Fruit fly (Drosophila melanogaster) ovary, adult (tissue): Measurements from ENCODE around the gene alpha-Man-Ic.
"Not testable (repeated sequence)": the region's sequence is repeated elsewhere in the genome, so short reads cannot be mapped to it uniquely, and the experiment has no call there.

ENCODE experiments used
- CG17801 ChIP-seq: fragments of 200-800 bp; optimal IDR thresholded peaks from 2 replicates; lab custom pipeline; 2019; ENCODE audit warnings: missing biosample characterization, mild to moderate bottlenecking, missing genetic modification characterization, moderate library complexity; ENCODE audit not compliant: partially characterized antibody

alpha-Man-Ic gene

dm6 chr3R:29930286-29930685 lies at the start of gene alpha-Man-Ic:
alpha-Man-Ic (minus strand) TSS chr3R:29930386.
- no peak for TF ChIP-seq CG17801 (GFP tag; lab: Kevin White, UChicago)

- no peak for TF ChIP-seq CG17801 (GFP tag; lab: Kevin White, UChicago)
These were observed 48.4 kb upstream of the alpha-Man-Ic start for dm6 chr3R:29978595-29978994.

DNA sequence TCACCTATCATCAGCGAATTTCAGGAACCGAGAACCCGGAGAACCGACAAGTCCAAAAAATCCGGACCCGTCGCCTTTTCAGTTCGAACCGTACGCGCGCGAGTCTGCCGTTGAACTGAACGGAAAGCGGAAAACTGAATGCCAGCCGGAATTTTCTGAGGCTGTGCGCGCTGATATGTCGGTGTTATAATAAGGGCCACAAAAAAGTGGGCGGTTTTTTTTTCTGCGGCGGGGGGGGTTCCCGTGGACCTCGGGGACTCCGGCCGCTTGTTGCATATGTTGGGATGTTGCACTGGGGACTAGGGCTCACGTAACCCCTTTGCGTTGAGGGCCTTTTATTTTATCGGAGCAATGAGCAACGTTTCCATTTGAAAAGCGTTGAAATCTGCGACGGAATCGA lies 39.2 kb upstream of the alpha-Man-Ic start, which contains the start of gene TkR99D:
Gene TkR99D (minus strand): TSS at position 101 of the 400 bp plus-strand sequence.
- TF ChIP-seq CG17801 (GFP tag; lab: Kevin White, UChicago), result no peak

- no peak for TF ChIP-seq CG17801 (GFP tag; lab: Kevin White, UChicago)
These were observed 32.9 kb upstream of the alpha-Man-Ic start for dm6 chr3R:29963102-29963501.

- no peak for TF ChIP-seq CG17801 (GFP tag; lab: Kevin White, UChicago)
These were observed 29.1 kb upstream of the alpha-Man-Ic start for dm6 chr3R:29959329-29959728.

- peak; percentile 71 for TF ChIP-seq CG17801 (GFP tag; lab: Kevin White, UChicago)
These were observed 5.6 kb upstream of the alpha-Man-Ic start, which contains the start of the genes eIF2Balpha and Vps13B for dm6 chr3R:29935756-29936155. eIF2Balpha (minus strand) TSS chr3R:29935888. Vps13B (plus strand) TSS chr3R:29935978.

dm6 chr3R:29933007-29933464 lies 2.9 kb upstream of the alpha-Man-Ic start, which contains the start of the genes Cog7, CG42557 and CG42558:
Cog7 (minus strand) TSS chr3R:29933057.
CG42557 (plus strand) TSS chr3R:29933287.
CG42558 (plus strand) TSS chr3R:29933287.
- TF ChIP-seq CG17801 (GFP tag; lab: Kevin White, UChicago), result peak; percentile 10

- no peak for TF ChIP-seq CG17801 (GFP tag; lab: Kevin White, UChicago)
These were observed 3.2 kb downstream of the alpha-Man-Ic start, which contains the start of gene CG15522 for dm6 chr3R:29926955-29927354. CG15522 (plus strand) TSS chr3R:29927255.

dm6 chr3R:29926089-29926488 lies 4.1 kb downstream of the alpha-Man-Ic start, which contains the start of gene Jon99Ci:
Jon99Ci (minus strand) TSS chr3R:29926189.
- TF ChIP-seq CG17801 (GFP tag; lab: Kevin White, UChicago), result no peak

- not testable (repeated sequence) for TF ChIP-seq CG17801 (GFP tag; lab: Kevin White, UChicago)
These were observed 5.7 kb downstream of the alpha-Man-Ic start, which contains the start of gene Jon99Cii for dm6 chr3R:29924515-29924914. Jon99Cii (minus strand) TSS chr3R:29924615.

DNA sequence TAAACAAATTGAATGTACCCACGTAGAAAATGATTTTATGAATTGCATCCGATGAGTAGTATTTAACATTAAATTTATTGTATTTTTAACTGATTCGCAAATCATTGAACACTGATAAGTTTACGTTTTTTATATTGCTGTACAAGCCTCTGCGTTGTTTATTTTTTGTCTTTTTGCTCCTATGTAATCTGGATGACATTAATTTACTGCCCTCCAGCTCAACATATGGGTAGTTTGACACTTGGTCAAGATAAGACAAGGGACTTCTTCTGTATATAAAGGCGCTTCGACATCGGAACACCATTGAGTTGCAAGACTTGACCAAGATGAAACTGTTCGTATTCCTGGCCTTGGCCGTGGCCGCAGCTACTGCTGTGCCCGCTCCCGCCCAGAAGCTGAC lies 8.3 kb downstream of the alpha-Man-Ic start, which contains the start of gene Jon99Ciii:
Gene Jon99Ciii (plus strand): TSS at position 301 of the 400 bp plus-strand sequence.
- TF ChIP-seq CG17801 (GFP tag; lab: Kevin White, UChicago), result not testable (repeated sequence)

DNA sequence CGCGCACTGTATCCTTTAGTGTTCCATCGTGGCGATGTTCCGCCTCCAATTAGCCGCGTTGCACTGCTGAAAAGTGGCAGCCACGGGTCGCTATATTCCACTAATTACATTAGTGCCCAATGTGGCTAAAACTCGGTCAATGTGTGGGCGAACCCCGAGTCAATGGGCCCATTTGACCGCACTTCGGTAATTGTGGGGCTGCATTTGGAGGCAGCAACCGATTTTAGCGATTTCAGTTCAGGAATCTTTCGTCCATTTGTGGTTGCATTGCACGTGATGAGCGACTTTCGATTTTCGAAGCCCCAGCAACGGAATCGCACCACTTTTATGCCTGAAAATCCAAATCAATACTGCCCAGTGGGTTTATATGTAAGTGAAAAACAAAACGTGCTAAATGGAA lies 10.0 kb downstream of the alpha-Man-Ic start, which contains the start of gene trp:
Gene trp (minus strand): TSS at position 101 of the 400 bp plus-strand sequence.
- TF ChIP-seq CG17801 (GFP tag; lab: Kevin White, UChicago), result no peak

dm6 chr3R:29914246-29914645 lies 15.9 kb downstream of the alpha-Man-Ic start, which contains the start of gene Capa:
Capa (minus strand) TSS chr3R:29914346.
- no peak for TF ChIP-seq CG17801 (GFP tag; lab: Kevin White, UChicago)

DNA sequence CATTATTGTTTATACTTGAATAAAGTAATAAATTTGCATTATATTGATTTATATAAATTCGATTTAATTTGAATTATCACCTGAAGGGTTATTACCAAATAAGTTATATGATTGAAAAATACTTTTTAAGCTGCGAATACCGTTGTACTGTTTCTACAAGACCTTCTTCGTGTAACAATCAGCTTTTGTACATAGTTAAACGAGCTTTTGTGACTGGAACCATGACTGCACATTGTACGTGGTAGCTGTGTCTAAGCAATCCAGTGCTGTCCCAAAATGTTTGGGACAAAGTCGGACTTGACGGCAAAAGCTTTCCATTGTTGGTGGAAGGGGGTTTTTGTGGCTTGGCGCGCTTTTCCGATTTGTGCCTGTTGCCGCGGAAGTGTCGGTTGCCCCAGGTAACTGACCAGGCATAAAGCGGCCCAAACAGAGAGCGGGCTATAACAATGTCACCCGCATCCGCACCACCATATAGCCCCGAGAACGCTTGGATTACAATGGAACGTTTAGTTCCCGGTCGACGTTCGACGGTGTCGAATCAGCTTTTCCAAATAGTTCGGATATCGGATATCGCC lies 22.5 kb downstream of the alpha-Man-Ic start, which contains the start of gene CG31036:
Gene CG31036 (plus strand): TSS at position 507 of the 575 bp plus-strand sequence.
- no peak for TF ChIP-seq CG17801 (GFP tag; lab: Kevin White, UChicago)

DNA sequence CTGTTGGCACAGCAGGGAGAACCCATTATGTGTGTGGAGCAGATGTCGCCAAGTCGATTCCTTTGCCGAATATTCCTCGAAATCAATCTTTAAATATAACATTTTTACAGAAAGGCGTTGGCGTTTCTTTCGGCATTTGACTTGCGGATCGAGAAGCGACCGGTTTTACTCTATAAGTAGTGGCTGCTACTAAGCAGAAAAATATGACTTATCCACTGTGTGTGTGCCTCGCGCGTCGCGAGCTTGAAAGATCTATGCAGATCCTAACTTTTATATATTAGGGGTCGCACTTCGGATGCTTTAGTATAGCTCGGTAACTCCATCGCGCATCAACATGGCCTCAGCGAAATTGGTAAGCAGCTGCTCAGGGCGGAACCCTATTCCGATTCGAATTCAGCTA lies 25.0 kb downstream of the alpha-Man-Ic start, which contains the start of gene CG15515:
Gene CG15515 (plus strand): TSS at position 301 of the 400 bp plus-strand sequence.
- TF ChIP-seq CG17801 (GFP tag; lab: Kevin White, UChicago), result no peak
